Fruit fly (Drosophila melanogaster): ENCODE data around the gene CG31974.

- TF ChIP-seq CG33017 (tag; optimal IDR thresholded peaks at IDR 0.05) (no peak), CG7045 (GFP tag; optimal IDR thresholded peaks at IDR 0.05) (no peak), ovo (GFP tag; optimal IDR thresholded peaks at IDR 0.05) (no peak)
Measured at dm6 chr2L:134563-135382, 8.1 kb downstream of the CG31974 start.
